Worm (Caenorhabditis elegans): ENCODE results near the gene set-21.
A peak's percentile ranks its signal among the peaks of the same experiment; 100 is the strongest.

The set-21 gene

ce11 chrIV:4399418-4400136 lies 8.9 kb downstream of the set-21 start:
- TF ChIP-seq elt-1 (tag; optimal IDR thresholded peaks at IDR 0.05) (no peak), nhr-25 (tag; optimal IDR thresholded peaks at IDR 0.05) (peak; percentile 47), lin-13 (GFP tag; optimal IDR thresholded peaks at IDR 0.05) (no peak), mab-5 (tag; optimal IDR thresholded peaks at IDR 0.05) (no peak), sma-3 (GFP tag; optimal IDR thresholded peaks at IDR 0.05) (no peak), skn-1 (tag; optimal IDR thresholded peaks at IDR 0.05) (no peak), mbf-1 (tag; optimal IDR thresholded peaks at IDR 0.05) (no peak), nhr-21 (tag; optimal IDR thresholded peaks at IDR 0.05) (no peak), blmp-1 (tag; optimal IDR thresholded peaks at IDR 0.05; ENCODE audit: insufficient read depth) (peak; percentile 94), nhr-237 (tag; optimal IDR thresholded peaks at IDR 0.05) (no peak), peb-1 (tag; optimal IDR thresholded peaks at IDR 0.05) (no peak), unc-39 (tag; optimal IDR thresholded peaks at IDR 0.05) (no peak), Y55F3AM.14 (GFP tag; optimal IDR thresholded peaks at IDR 0.05) (no peak), ceh-82 (tag; optimal IDR thresholded peaks at IDR 0.05) (no peak), sma-9 (GFP tag; optimal IDR thresholded peaks at IDR 0.05) (no peak), sma-9 (tag; optimal IDR thresholded peaks at IDR 0.05) (no peak), nhr-10 (tag; optimal IDR thresholded peaks at IDR 0.05) (no peak), F13H6.1 (tag; optimal IDR thresholded peaks at IDR 0.05) (peak; percentile 53)

DNA sequence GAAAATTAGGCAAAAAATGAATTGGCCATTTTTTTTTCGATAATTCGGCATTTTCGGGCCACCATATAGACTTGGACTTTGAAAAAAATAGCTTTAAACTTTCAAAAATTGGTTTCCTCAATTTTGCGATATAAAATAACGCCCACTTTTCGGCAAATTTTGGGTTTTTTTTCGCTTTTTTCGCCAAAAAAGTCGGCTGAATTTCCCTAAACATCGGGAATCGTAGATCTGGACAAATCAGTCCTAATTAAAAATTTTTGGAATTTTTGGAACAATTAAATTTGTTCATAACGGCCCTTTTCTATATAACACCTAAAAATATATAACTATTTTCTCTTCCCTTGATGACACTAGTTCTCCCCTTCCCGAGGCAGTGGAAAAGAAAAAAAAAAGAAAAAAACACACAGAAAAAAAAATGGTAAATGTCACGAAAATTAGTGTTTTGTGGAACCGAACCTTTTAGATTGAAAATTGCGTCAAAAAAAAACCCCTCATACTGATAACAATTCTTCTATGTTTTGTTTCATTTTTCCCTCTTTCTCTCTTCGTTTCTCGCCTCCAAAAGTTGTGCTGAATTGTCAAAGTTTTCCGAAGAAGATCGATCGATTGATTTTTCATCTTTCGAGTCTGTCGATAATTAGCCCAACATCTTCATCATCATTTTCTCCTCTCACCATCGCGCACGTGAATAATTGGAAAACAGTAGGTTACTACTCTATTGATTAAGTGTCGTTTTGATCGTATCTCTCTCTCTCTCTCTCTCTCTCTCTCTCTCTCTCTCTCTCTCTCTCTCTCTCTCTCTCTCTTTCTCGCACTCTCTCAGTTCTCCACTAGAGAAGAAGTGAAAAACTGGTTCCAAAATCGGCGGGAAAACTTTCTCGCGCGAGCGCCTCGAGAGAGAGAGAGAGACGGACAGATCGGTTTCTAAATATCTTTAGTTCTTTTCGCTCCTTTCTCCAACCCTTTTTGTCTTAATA lies 10.0 kb downstream of the set-21 start, which contains the start of gene Y24D9A.6:
Y24D9A.6 (minus strand) TSS at position 51 of the 977 bp plus-strand sequence.
- TF ChIP-seq peb-1 (tag; optimal IDR thresholded peaks at IDR 0.05) (no peak), F13H6.1 (tag; optimal IDR thresholded peaks at IDR 0.05) (peak; percentile 62), elt-3 (tag; optimal IDR thresholded peaks at IDR 0.05) (no peak), sem-4 (tag; optimal IDR thresholded peaks at IDR 0.05) (peak; percentile 90), nhr-10 (tag; optimal IDR thresholded peaks at IDR 0.05) (no peak), lsy-2 (tag; optimal IDR thresholded peaks at IDR 0.05) (peak; percentile 7 to 75), unc-55 (GFP tag; optimal IDR thresholded peaks at IDR 0.05) (peak; percentile 18), elt-1 (tag; optimal IDR thresholded peaks at IDR 0.05) (peak; percentile 63), mdl-1 (tag; optimal IDR thresholded peaks at IDR 0.05) (peak; percentile 45 to 86), ztf-4 (tag; optimal IDR thresholded peaks at IDR 0.05) (peak; percentile 69), nhr-129 (tag; optimal IDR thresholded peaks at IDR 0.05) (peak; percentile 70), snpc-4 (tag; optimal IDR thresholded peaks at IDR 0.05) (no peak), nhr-12 (tag; optimal IDR thresholded peaks at IDR 0.05) (no peak), R02D3.7 (tag; optimal IDR thresholded peaks at IDR 0.05) (no peak), lin-39 (tag; optimal IDR thresholded peaks at IDR 0.05) (no peak), unc-39 (tag; optimal IDR thresholded peaks at IDR 0.05) (no peak), blmp-1 (tag; optimal IDR thresholded peaks at IDR 0.05; ENCODE audit: insufficient read depth) (peak; percentile 96), mab-5 (tag; optimal IDR thresholded peaks at IDR 0.05) (no peak), nhr-11 (tag; optimal IDR thresholded peaks at IDR 0.05) (no peak), skn-1 (tag; optimal IDR thresholded peaks at IDR 0.05) (no peak), crh-2 (tag; optimal IDR thresholded peaks at IDR 0.05) (peak; percentile 80), nhr-6 (tag; optimal IDR thresholded peaks at IDR 0.05) (peak; percentile 84), lin-13 (GFP tag; optimal IDR thresholded peaks at IDR 0.05) (peak; percentile 55), egl-27 (tag; optimal IDR thresholded peaks at IDR 0.05) (peak; percentile 93), zag-1 (tag; optimal IDR thresholded peaks at IDR 0.05) (no peak), ceh-16 (tag; optimal IDR thresholded peaks at IDR 0.05) (peak; percentile 100), nhr-25 (tag; optimal IDR thresholded peaks at IDR 0.05) (peak; percentile 96), fos-1 (tag; optimal IDR thresholded peaks at IDR 0.05) (peak; percentile 67), aly-2 (tag; optimal IDR thresholded peaks at IDR 0.05) (no peak), ztf-11 (tag; optimal IDR thresholded peaks at IDR 0.05) (no peak), sma-3 (GFP tag; optimal IDR thresholded peaks at IDR 0.05) (peak; percentile 86), ama-1 (optimal IDR thresholded peaks at IDR 0.05) (no peak), nhr-23 (tag; optimal IDR thresholded peaks at IDR 0.05) (no peak), ZK546.5 (tag; optimal IDR thresholded peaks at IDR 0.05) (no peak), alr-1 (tag; optimal IDR thresholded peaks at IDR 0.05) (no peak), mbf-1 (tag; optimal IDR thresholded peaks at IDR 0.05) (no peak), ceh-82 (tag; optimal IDR thresholded peaks at IDR 0.05) (no peak), nhr-237 (tag; optimal IDR thresholded peaks at IDR 0.05) (no peak), lin-11 (tag; optimal IDR thresholded peaks at IDR 0.05) (no peak), ztf-1 (GFP tag; conservative IDR thresholded peaks at IDR 0.05) (no peak), unc-62 (GFP tag; optimal IDR thresholded peaks at IDR 0.05) (no peak), sma-9 (GFP tag; optimal IDR thresholded peaks at IDR 0.05) (peak; percentile 83), sma-9 (tag; optimal IDR thresholded peaks at IDR 0.05) (no peak), C34F6.9 (tag; optimal IDR thresholded peaks at IDR 0.05) (peak; percentile 44), gmeb-1 (tag; optimal IDR thresholded peaks at IDR 0.05) (peak; percentile 82)
